Fruit fly (Drosophila melanogaster) whole organism, embryonic: Measurements from ENCODE around the gene CG42540.

Experiments used
- Bgb ChIP-seq: fragments of 200-800 bp; sonication (Bioruptor generic); IDR thresholded peaks from 2 replicates; pipeline ENCODE4 v1.3.6; 2022; ENCODE audit warnings: missing biosample characterization, missing genetic modification characterization; ENCODE audit not compliant: partially characterized antibody
- BtbVII ChIP-seq: fragments of 200-800 bp; sonication (Bioruptor generic); optimal IDR thresholded peaks from 3 replicates; lab custom pipeline; 2017; ENCODE audit warnings: missing biosample characterization, mild to moderate bottlenecking, missing genetic modification characterization
- CG10267 ChIP-seq: fragments of 200-800 bp; sonication (Bioruptor generic); optimal IDR thresholded peaks from 2 replicates; lab custom pipeline; 2018; ENCODE audit warnings: missing biosample characterization, mild to moderate bottlenecking, missing genetic modification characterization, moderate library complexity
- CG10462 ChIP-seq: fragments of 200-800 bp; sonication (Bioruptor generic); optimal IDR thresholded peaks from 2 replicates; lab custom pipeline; 2016; ENCODE audit warnings: missing biosample characterization, missing genetic modification characterization
- CG11085 ChIP-seq: fragments of 200-800 bp; sonication (Bioruptor generic); IDR thresholded peaks from 2 replicates; pipeline ENCODE4 v1.3.6; 2022; ENCODE audit warnings: missing biosample characterization, missing genetic modification characterization
- CG11093 ChIP-seq: fragments of 200-800 bp; sonication (Bioruptor generic); IDR thresholded peaks from 3 replicates; pipeline ENCODE4 v1.3.6; 2022; ENCODE audit warnings: missing biosample characterization, missing genetic modification characterization
- CG13775 ChIP-seq: fragments of 200-800 bp; sonication (Bioruptor generic); optimal IDR thresholded peaks from 3 replicates; lab custom pipeline; 2017; ENCODE audit warnings: missing biosample characterization, mild to moderate bottlenecking, missing genetic modification characterization
- CG15011 ChIP-seq: fragments of 200-800 bp; sonication (Bioruptor generic); optimal IDR thresholded peaks from 3 replicates; lab custom pipeline; 2018; ENCODE audit warnings: missing biosample characterization, mild to moderate bottlenecking, missing genetic modification characterization
- CG17385 ChIP-seq: fragments of 200-800 bp; sonication (Bioruptor generic); optimal IDR thresholded peaks from 3 replicates; lab custom pipeline; 2018; ENCODE audit warnings: missing biosample characterization, mild to moderate bottlenecking, missing genetic modification characterization
- CG2678 ChIP-seq: fragments of 200-800 bp; sonication (Bioruptor generic); optimal IDR thresholded peaks from 3 replicates; lab custom pipeline; 2019; ENCODE audit warnings: missing biosample characterization, mild to moderate bottlenecking, missing genetic modification characterization, moderate library complexity
- CG30020 ChIP-seq: fragments of 200-800 bp; optimal IDR thresholded peaks from 2 replicates; lab custom pipeline; 2019; ENCODE audit warnings: missing biosample characterization, mild to moderate bottlenecking, missing genetic modification characterization, moderate library complexity
- CG3281 ChIP-seq: fragments of 200-800 bp; sonication (Bioruptor generic); optimal IDR thresholded peaks from 3 replicates; lab custom pipeline; 2017; ENCODE audit warnings: missing biosample characterization, mild to moderate bottlenecking, missing genetic modification characterization
- CG3838 ChIP-seq: fragments of 200-800 bp; sonication (Bioruptor generic); optimal IDR thresholded peaks from 3 replicates; lab custom pipeline; 2016; ENCODE audit warnings: missing biosample characterization, missing genetic modification characterization
- CG4854 ChIP-seq: fragments of 200-800 bp; sonication (Bioruptor generic); optimal IDR thresholded peaks from 2 replicates; lab custom pipeline; 2016; ENCODE audit warnings: missing biosample characterization, missing genetic modification characterization, inconsistent platforms
- CG6813 ChIP-seq: fragments of 200-800 bp; sonication (Bioruptor generic); optimal IDR thresholded peaks from 2 replicates; lab custom pipeline; 2017; ENCODE audit warnings: missing biosample characterization, missing genetic modification characterization, mild to moderate bottlenecking, moderate library complexity, missing genetic modification reagents
- CG7357 ChIP-seq: fragments of 200-800 bp; sonication (Bioruptor generic); IDR thresholded peaks from 3 replicates; pipeline ENCODE4 v1.3.6; 2022; ENCODE audit warnings: missing biosample characterization, missing genetic modification characterization
- CoRest ChIP-seq: fragments of 200-800 bp; sonication (Bioruptor generic); optimal IDR thresholded peaks from 3 replicates; lab custom pipeline; 2018; ENCODE audit warnings: missing biosample characterization, mild to moderate bottlenecking, missing genetic modification characterization, moderate library complexity
- Dref ChIP-seq: fragments of 200-800 bp; sonication (Bioruptor generic); IDR thresholded peaks from 2 replicates; pipeline ENCODE4 v1.3.6; 2022; ENCODE audit warnings: missing biosample characterization, missing genetic modification characterization
- MESR4 ChIP-seq: fragments of 200-800 bp; sonication (Bioruptor generic); optimal IDR thresholded peaks from 2 replicates; lab custom pipeline; 2018; ENCODE audit warnings: missing biosample characterization, mild to moderate bottlenecking, missing genetic modification characterization, moderate library complexity
- Opbp ChIP-seq: fragments of 200-800 bp; sonication (Bioruptor generic); IDR thresholded peaks from 3 replicates; pipeline ENCODE4 v1.3.6; 2022; ENCODE audit warnings: missing biosample characterization, missing genetic modification characterization; ENCODE audit not compliant: partially characterized antibody
- YL-1 ChIP-seq: fragments of 200-800 bp; sonication (Bioruptor generic); optimal IDR thresholded peaks from 3 replicates; lab custom pipeline; 2017; ENCODE audit warnings: missing biosample characterization, mild to moderate bottlenecking, missing genetic modification characterization
- ab ChIP-seq: fragments of 200-800 bp; sonication (Bioruptor generic); optimal IDR thresholded peaks from 2 replicates; lab custom pipeline; 2016; ENCODE audit warnings: missing biosample characterization, missing genetic modification characterization
- amos ChIP-seq: fragments of 200-800 bp; sonication (Bioruptor generic); IDR thresholded peaks from 2 replicates; pipeline ENCODE4 v1.3.6; 2022; ENCODE audit warnings: missing biosample characterization, missing genetic modification characterization; ENCODE audit not compliant: partially characterized antibody
- ara ChIP-seq: fragments of 200-800 bp; sonication (Bioruptor generic); IDR thresholded peaks from 2 replicates; pipeline ENCODE4 v1.3.6; 2022; ENCODE audit warnings: missing biosample characterization, missing genetic modification characterization
- br ChIP-seq: fragments of >200 bp; optimal IDR thresholded peaks from 2 replicates; lab custom pipeline; 2017
- chinmo ChIP-seq: fragments of 200-800 bp; sonication (Bioruptor generic); IDR thresholded peaks from 4 replicates; pipeline ENCODE4 v1.3.6; 2022; ENCODE audit warnings: missing biosample characterization, missing genetic modification characterization; ENCODE audit not compliant: partially characterized antibody
- gem ChIP-seq: fragments of 200-800 bp; sonication (Bioruptor generic); optimal IDR thresholded peaks from 2 replicates; lab custom pipeline; 2019; ENCODE audit warnings: missing biosample characterization, mild to moderate bottlenecking, missing genetic modification characterization, moderate library complexity
- lola ChIP-seq, 3 experiments: fragments of >200 bp in 2 of 3; fragments of 200-800 bp in 1 of 3; sonication (Bioruptor generic) in 1 of 3; optimal IDR thresholded peaks; 2 replicates each; lab custom pipeline; 2017 to 2019; ENCODE audit warnings: missing biosample characterization in 3 of 3, missing genetic modification characterization in 3 of 3, mild to moderate bottlenecking in 1 of 3, moderate library complexity in 1 of 3
- pho ChIP-seq: fragments of 200-800 bp; sonication (Bioruptor generic); optimal IDR thresholded peaks from 2 replicates; lab custom pipeline; 2016; ENCODE audit warnings: missing biosample characterization, missing genetic modification characterization
- ranshi ChIP-seq: fragments of 200-800 bp; sonication (Bioruptor generic); IDR thresholded peaks from 2 replicates; pipeline ENCODE4 v1.3.6; 2022; ENCODE audit warnings: missing biosample characterization, missing genetic modification characterization
- sd ChIP-seq: fragments of 200-800 bp; sonication (Bioruptor generic); optimal IDR thresholded peaks from 3 replicates; lab custom pipeline; 2018; ENCODE audit warnings: missing biosample characterization, mild to moderate bottlenecking, missing genetic modification characterization, moderate library complexity
- stc ChIP-seq: fragments of 200-800 bp; sonication (Bioruptor generic); IDR thresholded peaks from 2 replicates; pipeline ENCODE4 v1.3.6; 2022; ENCODE audit warnings: missing biosample characterization, missing genetic modification characterization
- stwl ChIP-seq: fragments of 200-800 bp; sonication (Bioruptor generic); optimal IDR thresholded peaks from 3 replicates; lab custom pipeline; 2018; ENCODE audit warnings: missing biosample characterization, mild to moderate bottlenecking, missing genetic modification characterization, moderate library complexity
- tgo ChIP-seq: fragments of 200-800 bp; sonication (Bioruptor generic); IDR thresholded peaks from 3 replicates; pipeline ENCODE4 v1.3.6; 2022; ENCODE audit warnings: missing biosample characterization, missing genetic modification characterization
- wek ChIP-seq: fragments of 200-800 bp; sonication (Bioruptor generic); optimal IDR thresholded peaks from 3 replicates; lab custom pipeline; 2018; ENCODE audit warnings: missing biosample characterization, mild to moderate bottlenecking, missing genetic modification characterization, moderate library complexity
- z ChIP-seq: fragments of 200-800 bp; sonication (Bioruptor generic); IDR thresholded peaks from 3 replicates; pipeline ENCODE4 v1.3.6; 2022; ENCODE audit warnings: missing biosample characterization, missing genetic modification characterization
- zen2 ChIP-seq: fragments of 200-800 bp; sonication (Bioruptor generic); IDR thresholded peaks from 3 replicates; pipeline ENCODE4 v1.3.6; 2022; ENCODE audit warnings: missing biosample characterization, missing genetic modification characterization; ENCODE audit not compliant: partially characterized antibody
- zfh1 ChIP-seq: fragments of 200-800 bp; sonication (Bioruptor generic); IDR thresholded peaks from 3 replicates; pipeline ENCODE4 v1.3.6; 2022; ENCODE audit warnings: missing biosample characterization, missing genetic modification characterization

Gene CG42540

dm6 chr3L:4533941-4534340 is 21.9 kb upstream of the CG42540 start (continued):
- TF ChIP-seq CG10267 (tag; lab: Kevin White, UChicago) = peak; percentile 23
- TF ChIP-seq CG11085 = no peak
- TF ChIP-seq gem = peak; percentile 68
- TF ChIP-seq CG13775 (GFP tag; lab: Kevin White, UChicago) = no peak
- TF ChIP-seq CG15011 (GFP tag; lab: Kevin White, UChicago) = no peak
- TF ChIP-seq ara (GFP tag; lab: Robert Waterston, UW) = peak; percentile 38; the same call in 1 of the 2 replicates
- TF ChIP-seq wek (GFP tag; lab: Kevin White, UChicago) = no peak
- TF ChIP-seq tgo = peak; percentile 22; the same call in 1 of the 3 replicates
- no peak for TF ChIP-seq CG3838 (GFP tag; lab: Kevin White, UChicago)
- TF ChIP-seq sd (tag; lab: Kevin White, UChicago) = no peak
- TF ChIP-seq br (lab: Kevin White, UChicago) = no peak
- peak; percentile 5 for TF ChIP-seq CG17385
- TF ChIP-seq CG4854 (GFP tag; lab: Kevin White, UChicago) = no peak
- peak; percentile 70 for TF ChIP-seq CG2678 (tag; lab: Kevin White, UChicago)
- no peak for TF ChIP-seq CG3281 (GFP tag; lab: Kevin White, UChicago)
- 0 out of 2 replicates have a peak, but pooled peaks have one; percentile 9 for TF ChIP-seq ranshi (GFP tag; lab: Robert Waterston, UW)
- TF ChIP-seq, all 482 proteins: peak for 116

- TF ChIP-seq z (GFP tag; lab: Robert Waterston, UW) = peak; percentile 90
- no peak for TF ChIP-seq CG10462 (GFP tag; lab: Kevin White, UChicago)
- TF ChIP-seq chinmo (GFP tag; lab: Robert Waterston, UW) = 0 out of 4 replicates have a peak, but pooled peaks have one; percentile 39
Observed at dm6 chr3L:4534481-4534880, 21.4 kb upstream of the CG42540 start.

dm6 chr3L:4541070-4541469 is 14.8 kb upstream of the CG42540 start, which contains the start of gene CG32243:
Gene CG32243, minus strand, starts transcription at chr3L:4541244.
- TF ChIP-seq CG7357 = peak; percentile 22; the same call in 1 of the 3 replicates
- peak; percentile 49 for TF ChIP-seq wek (GFP tag; lab: Kevin White, UChicago)
- TF ChIP-seq CG6813 (GFP tag; lab: Kevin White, UChicago) = no peak
- TF ChIP-seq CG10267 (tag; lab: Kevin White, UChicago) = no peak
- TF ChIP-seq CG30020 (tag; lab: Kevin White, UChicago) = peak; percentile 11
- no peak for TF ChIP-seq pho
- no peak for TF ChIP-seq CG11093 (GFP tag; lab: Robert Waterston, UW)
- 0 out of 3 replicates have a peak, but pooled peaks have one; percentile 10 for TF ChIP-seq Opbp (GFP tag; lab: Robert Waterston, UW)
- no peak for TF ChIP-seq zfh1 (GFP tag; lab: Robert Waterston, UW)
- TF ChIP-seq YL-1 (GFP tag; lab: Kevin White, UChicago) = no peak
- no peak for TF ChIP-seq CoRest (tag; lab: Kevin White, UChicago)
- no peak for TF ChIP-seq stc (GFP tag; lab: Robert Waterston, UW)
- TF ChIP-seq MESR4 = peak; percentile 12
- TF ChIP-seq Dref = peak; percentile 12; the same call in 1 of the 2 replicates
- peak; percentile 24 for TF ChIP-seq amos (GFP tag; lab: Robert Waterston, UW)
- no peak for TF ChIP-seq ab (GFP tag; lab: Kevin White, UChicago)
- TF ChIP-seq zen2 = 0 out of 3 replicates have a peak, but pooled peaks have one; percentile 29
- TF ChIP-seq lola (GFP tag; optimal IDR thresholded peaks at IDR 0.05; lab: Kevin White, UChicago) = peak in 1 of 3 experiments; percentile 49
- peak; percentile 35 for TF ChIP-seq stwl (tag; lab: Kevin White, UChicago)
- peak; percentile 5; the same call in 1 of the 2 replicates for TF ChIP-seq Bgb
- no peak for TF ChIP-seq BtbVII (GFP tag; lab: Kevin White, UChicago)
